Worm (Caenorhabditis elegans): ENCODE measurements around the gene F13C5.3.

ce11 chrX:646493-646892 lies 47.1 kb upstream of the F13C5.3 start:
- TF ChIP-seq ceh-9 (tag; optimal IDR thresholded peaks at IDR 0.05) (no peak), lin-39 (tag; optimal IDR thresholded peaks at IDR 0.05) (no peak), fkh-10 (GFP tag; optimal IDR thresholded peaks at IDR 0.05) (no peak), ztf-4 (tag; optimal IDR thresholded peaks at IDR 0.05) (no peak), fos-1 (tag; optimal IDR thresholded peaks at IDR 0.05) (no peak), nhr-23 (tag; optimal IDR thresholded peaks at IDR 0.05) (no peak), mdl-1 (tag; optimal IDR thresholded peaks at IDR 0.05) (no peak), elt-1 (tag; optimal IDR thresholded peaks at IDR 0.05) (no peak)

Measured in whole organism, L3 larva.